Fruit fly (Drosophila melanogaster) whole organism, embryonic: ENCODE measurements around the gene pyd.

Experiments used
- Aef1 ChIP-seq: fragments of 200-800 bp; sonication (Bioruptor generic); IDR thresholded peaks from 3 replicates; pipeline ENCODE4 v1.3.6; 2022; ENCODE audit warnings: missing biosample characterization, missing genetic modification characterization
- Atf3 ChIP-seq: fragments of 200-800 bp; sonication (Bioruptor generic); optimal IDR thresholded peaks from 3 replicates; lab custom pipeline; 2016; ENCODE audit warnings: missing biosample characterization, missing genetic modification characterization
- CG10321 ChIP-seq: fragments of 200-800 bp; sonication (Bioruptor generic); IDR thresholded peaks from 2 replicates; pipeline ENCODE4 v1.3.6; 2022; ENCODE audit warnings: missing biosample characterization, missing genetic modification characterization
- CG10543 ChIP-seq: fragments of 200-800 bp; sonication (Bioruptor generic); optimal IDR thresholded peaks from 3 replicates; lab custom pipeline; 2017; ENCODE audit warnings: missing biosample characterization, mild to moderate bottlenecking, missing genetic modification characterization, moderate library complexity
- CG1233 ChIP-seq: fragments of 200-800 bp; sonication (Bioruptor generic); optimal IDR thresholded peaks from 4 replicates; lab custom pipeline; 2018; ENCODE audit warnings: missing biosample characterization, mild to moderate bottlenecking, missing genetic modification characterization
- CG13775 ChIP-seq: fragments of 200-800 bp; sonication (Bioruptor generic); optimal IDR thresholded peaks from 3 replicates; lab custom pipeline; 2017; ENCODE audit warnings: missing biosample characterization, mild to moderate bottlenecking, missing genetic modification characterization
- CG13894 ChIP-seq: fragments of 200-800 bp; sonication (Bioruptor generic); optimal IDR thresholded peaks from 3 replicates; lab custom pipeline; 2018; ENCODE audit warnings: missing biosample characterization, mild to moderate bottlenecking, missing genetic modification characterization, moderate library complexity
- CG14050 ChIP-seq: fragments of 200-800 bp; sonication (Bioruptor generic); IDR thresholded peaks from 3 replicates; pipeline ENCODE4 v1.3.6; 2022; ENCODE audit warnings: missing biosample characterization, missing genetic modification characterization
- CG14965 ChIP-seq: fragments of 200-800 bp; sonication (Bioruptor generic); optimal IDR thresholded peaks from 2 replicates; lab custom pipeline; 2016; ENCODE audit warnings: missing biosample characterization, missing genetic modification characterization, borderline replicate concordance
- CG2129 ChIP-seq: fragments of 200-800 bp; sonication (Bioruptor generic); IDR thresholded peaks from 2 replicates; pipeline ENCODE4 v1.3.6; 2022; ENCODE audit warnings: missing biosample characterization, missing genetic modification characterization; ENCODE audit not compliant: partially characterized antibody
- CG2889 ChIP-seq: fragments of 200-800 bp; sonication (Bioruptor generic); IDR thresholded peaks from 3 replicates; pipeline ENCODE4 v1.3.6; 2022; ENCODE audit warnings: missing biosample characterization, missing genetic modification characterization
- CG3726 ChIP-seq: fragments of 200-800 bp; sonication (Bioruptor generic); IDR thresholded peaks from 3 replicates; pipeline ENCODE4, ENCODE4 v1.3.6; 2022; ENCODE audit warnings: missing biosample characterization, missing genetic modification characterization
- CG4328 ChIP-seq: fragments of 200-800 bp; sonication (Bioruptor generic); optimal IDR thresholded peaks from 3 replicates; lab custom pipeline; 2017; ENCODE audit warnings: missing biosample characterization, missing genetic modification reagents, missing genetic modification characterization
- CG4730 ChIP-seq: fragments of 200-800 bp; sonication (Bioruptor generic); IDR thresholded peaks from 2 replicates; pipeline ENCODE4 v1.3.6; 2022; ENCODE audit warnings: missing biosample characterization, missing genetic modification characterization
- CG5245 ChIP-seq: fragments of 200-800 bp; sonication (Bioruptor generic); optimal IDR thresholded peaks from 3 replicates; lab custom pipeline; 2016; ENCODE audit warnings: missing biosample characterization, missing genetic modification characterization
- CG6654 ChIP-seq: fragments of 200-800 bp; sonication (Bioruptor generic); optimal IDR thresholded peaks from 2 replicates; lab custom pipeline; 2017; ENCODE audit warnings: missing biosample characterization, mild to moderate bottlenecking, missing genetic modification characterization
- CG6683 ChIP-seq: fragments of 200-800 bp; sonication (Bioruptor generic); optimal IDR thresholded peaks from 2 replicates; lab custom pipeline; 2017; ENCODE audit warnings: missing biosample characterization, mild to moderate bottlenecking, missing genetic modification characterization, missing genetic modification reagents
- CG7357 ChIP-seq: fragments of 200-800 bp; sonication (Bioruptor generic); IDR thresholded peaks from 3 replicates; pipeline ENCODE4 v1.3.6; 2022; ENCODE audit warnings: missing biosample characterization, missing genetic modification characterization
- CG7745 ChIP-seq: fragments of 200-800 bp; sonication (Bioruptor generic); optimal IDR thresholded peaks from 2 replicates; lab custom pipeline; 2018; ENCODE audit warnings: missing biosample characterization, mild to moderate bottlenecking, missing genetic modification characterization, moderate library complexity
- CG7786 ChIP-seq: fragments of 200-800 bp; sonication (Bioruptor generic); optimal IDR thresholded peaks from 2 replicates; lab custom pipeline; 2016; ENCODE audit warnings: missing biosample characterization, missing genetic modification characterization
- CG7839 ChIP-seq: fragments of 200-800 bp; sonication (Bioruptor generic); optimal IDR thresholded peaks from 3 replicates; lab custom pipeline; 2018; ENCODE audit warnings: missing biosample characterization, mild to moderate bottlenecking, missing genetic modification characterization, moderate library complexity
- CG8359 ChIP-seq: fragments of 200-800 bp; sonication (Bioruptor generic); optimal IDR thresholded peaks from 2 replicates; lab custom pipeline; 2017; ENCODE audit warnings: missing biosample characterization, mild to moderate bottlenecking, missing genetic modification characterization, borderline replicate concordance
- CTCF ChIP-seq: fragments of 200-800 bp; sonication (Bioruptor generic); optimal IDR thresholded peaks from 2 replicates; lab custom pipeline; 2017; ENCODE audit warnings: missing biosample characterization, mild to moderate bottlenecking, missing genetic modification characterization, moderate library complexity
- Camta ChIP-seq: fragments of 200-800 bp; sonication (Bioruptor generic); optimal IDR thresholded peaks from 2 replicates; lab custom pipeline; 2016; ENCODE audit warnings: missing biosample characterization, missing genetic modification characterization
- Dp ChIP-seq: fragments of 200-800 bp; sonication (Bioruptor generic); optimal IDR thresholded peaks from 2 replicates; lab custom pipeline; 2018; ENCODE audit warnings: missing biosample characterization, mild to moderate bottlenecking, missing genetic modification characterization, moderate library complexity
- Fer1 ChIP-seq: fragments of 200-800 bp; sonication (Bioruptor generic); optimal IDR thresholded peaks from 2 replicates; lab custom pipeline; 2017; ENCODE audit warnings: missing biosample characterization, mild to moderate bottlenecking, missing genetic modification characterization
- HLH54F ChIP-seq: fragments of 200-800 bp; sonication (Bioruptor generic); optimal IDR thresholded peaks from 3 replicates; lab custom pipeline; 2016; ENCODE audit warnings: missing biosample characterization, missing genetic modification characterization
- HmgZ ChIP-seq: fragments of 200-800 bp; sonication (Bioruptor generic); optimal IDR thresholded peaks from 2 replicates; lab custom pipeline; 2018; ENCODE audit warnings: missing biosample characterization, mild to moderate bottlenecking, missing genetic modification characterization
- Hmx ChIP-seq: fragments of 200-800 bp; sonication (Bioruptor generic); optimal IDR thresholded peaks from 2 replicates; lab custom pipeline; 2016; ENCODE audit warnings: missing biosample characterization, missing genetic modification characterization
- Hr78 ChIP-seq, 2 experiments: fragments of 200-800 bp in 1 of 2; fragments of >200 bp in 1 of 2; sonication (Bioruptor generic) in 1 of 2; optimal IDR thresholded peaks; 2 replicates each; lab custom pipeline; 2017 to 2019; ENCODE audit warnings: missing biosample characterization in 2 of 2, missing genetic modification characterization in 2 of 2, mild to moderate bottlenecking in 1 of 2, moderate library complexity in 1 of 2
- Kr ChIP-seq: fragments of 200-800 bp; sonication (Bioruptor generic); optimal IDR thresholded peaks from 2 replicates; lab custom pipeline; 2017; ENCODE audit warnings: missing biosample characterization, mild to moderate bottlenecking, missing genetic modification characterization
- Myb ChIP-seq: fragments of 200-800 bp; sonication (Bioruptor generic); optimal IDR thresholded peaks from 2 replicates; lab custom pipeline; 2016; ENCODE audit warnings: missing biosample characterization, missing genetic modification characterization
- Sry-δ ChIP-seq: fragments of 200-800 bp; sonication (Bioruptor generic); optimal IDR thresholded peaks from 2 replicates; lab custom pipeline; 2016; ENCODE audit warnings: missing biosample characterization, missing genetic modification characterization
- TFAM ChIP-seq: fragments of 200-800 bp; sonication (Bioruptor generic); optimal IDR thresholded peaks from 2 replicates; lab custom pipeline; 2017; ENCODE audit warnings: missing biosample characterization, missing genetic modification characterization, inconsistent platforms
- amos ChIP-seq: fragments of 200-800 bp; sonication (Bioruptor generic); IDR thresholded peaks from 2 replicates; pipeline ENCODE4 v1.3.6; 2022; ENCODE audit warnings: missing biosample characterization, missing genetic modification characterization; ENCODE audit not compliant: partially characterized antibody
- ato ChIP-seq: fragments of 200-800 bp; sonication (Bioruptor generic); IDR thresholded peaks from 2 replicates; pipeline ENCODE4 v1.3.6; 2022; ENCODE audit warnings: missing biosample characterization, missing genetic modification characterization; ENCODE audit not compliant: partially characterized antibody
- crp ChIP-seq, 2 experiments: fragments of 200-800 bp; sonication (Bioruptor generic); optimal IDR thresholded peaks; 2 replicates in 1 of 2; 3 replicates in 1 of 2; lab custom pipeline; 2017; ENCODE audit warnings: missing biosample characterization in 2 of 2, missing genetic modification characterization in 2 of 2, mild to moderate bottlenecking in 1 of 2, moderate library complexity in 1 of 2
- en ChIP-seq: fragments of 200-800 bp; sonication (Bioruptor generic); optimal IDR thresholded peaks from 2 replicates; lab custom pipeline; 2016; ENCODE audit warnings: missing biosample characterization, missing genetic modification characterization
- fu2 ChIP-seq: fragments of 200-800 bp; sonication (Bioruptor generic); optimal IDR thresholded peaks from 2 replicates; lab custom pipeline; 2016; ENCODE audit warnings: missing biosample characterization, missing genetic modification characterization
- gsb ChIP-seq: fragments of 200-800 bp; sonication (Bioruptor generic); IDR thresholded peaks from 2 replicates; pipeline ENCODE4 v1.3.6; 2022; ENCODE audit warnings: missing biosample characterization, missing genetic modification characterization
- hth ChIP-seq: fragments of >200 bp; optimal IDR thresholded peaks from 2 replicates; lab custom pipeline; 2017; ENCODE audit warnings: inconsistent platforms
- mirr ChIP-seq: fragments of 200-800 bp; sonication (Bioruptor generic); optimal IDR thresholded peaks from 3 replicates; lab custom pipeline; 2018; ENCODE audit warnings: missing biosample characterization, mild to moderate bottlenecking, missing genetic modification characterization
- nmo ChIP-seq: fragments of 200-800 bp; sonication (Bioruptor generic); optimal IDR thresholded peaks from 2 replicates; lab custom pipeline; 2018; ENCODE audit warnings: missing biosample characterization, mild to moderate bottlenecking, missing genetic modification characterization, moderate library complexity
- onecut ChIP-seq: fragments of 200-800 bp; sonication (Bioruptor generic); IDR thresholded peaks from 2 replicates; pipeline ENCODE4 v1.3.6; 2022; ENCODE audit warnings: missing biosample characterization, missing genetic modification characterization
- org-1 ChIP-seq: fragments of 200-800 bp; sonication (Bioruptor generic); optimal IDR thresholded peaks from 2 replicates; lab custom pipeline; 2017; ENCODE audit warnings: missing biosample characterization, missing genetic modification characterization
- rib ChIP-seq: fragments of 200-800 bp; sonication (Bioruptor generic); IDR thresholded peaks from 2 replicates; pipeline ENCODE4 v1.3.6; 2022; ENCODE audit warnings: missing biosample characterization, missing genetic modification characterization
- row ChIP-seq: fragments of 200-800 bp; sonication (Bioruptor generic); IDR thresholded peaks from 3 replicates; pipeline ENCODE4 v1.3.6; 2022; ENCODE audit warnings: missing biosample characterization, missing genetic modification characterization
- schlank ChIP-seq: fragments of 200-800 bp; sonication (Bioruptor generic); optimal IDR thresholded peaks from 2 replicates; lab custom pipeline; 2018; ENCODE audit warnings: missing biosample characterization, mild to moderate bottlenecking, missing genetic modification characterization
- stwl ChIP-seq: fragments of 200-800 bp; sonication (Bioruptor generic); optimal IDR thresholded peaks from 3 replicates; lab custom pipeline; 2018; ENCODE audit warnings: missing biosample characterization, mild to moderate bottlenecking, missing genetic modification characterization, moderate library complexity
- ttk ChIP-seq: fragments of 200-800 bp; sonication (Bioruptor generic); IDR thresholded peaks from 2 replicates; pipeline ENCODE4 v2.1.2; 2022; ENCODE audit warnings: missing biosample characterization, missing genetic modification characterization
- vnd ChIP-seq: fragments of 200-800 bp; sonication (Bioruptor generic); IDR thresholded peaks from 3 replicates; pipeline ENCODE4 v1.3.6; 2022; ENCODE audit warnings: missing biosample characterization, missing genetic modification characterization; ENCODE audit not compliant: partially characterized antibody
- zfh1 ChIP-seq: fragments of 200-800 bp; sonication (Bioruptor generic); IDR thresholded peaks from 3 replicates; pipeline ENCODE4 v1.3.6; 2022; ENCODE audit warnings: missing biosample characterization, missing genetic modification characterization

pyd gene

DNA sequence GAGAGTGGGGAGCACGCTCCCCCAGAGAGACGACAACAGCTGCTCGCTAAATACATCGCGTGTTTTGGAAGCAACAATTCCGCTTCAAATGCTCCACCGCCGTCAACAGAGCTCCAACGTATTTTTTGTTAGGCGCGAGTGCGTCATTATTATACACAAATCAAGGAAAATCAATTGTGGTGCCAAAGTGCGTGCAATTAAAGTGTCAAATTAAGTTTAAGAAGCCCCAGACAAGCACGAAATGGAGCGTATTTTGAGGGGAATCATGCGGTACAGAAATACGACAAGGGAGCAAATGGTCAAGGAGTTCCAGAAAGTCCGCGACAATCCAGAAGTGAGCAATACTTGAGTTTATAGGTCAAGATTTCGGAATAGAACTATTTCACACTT, 49.1 kb upstream of the pyd start, which contains the start of gene CAHbeta (continued):
- TF ChIP-seq HLH54F (GFP tag; lab: Kevin White, UChicago) (no peak), CG6654 (GFP tag; lab: Kevin White, UChicago) (no peak), CG7745 (tag; lab: Kevin White, UChicago) (no peak), Atf3 (GFP tag; lab: Kevin White, UChicago) (no peak), CTCF (GFP tag; lab: Kevin White, UChicago) (no peak), CG14050 (GFP tag; lab: Robert Waterston, UW) (no peak), Myb (GFP tag; lab: Kevin White, UChicago) (no peak), CG10321 (no peak), CG5245 (GFP tag; lab: Kevin White, UChicago) (no peak), crp (GFP tag; optimal IDR thresholded peaks at IDR 0.05; lab: Kevin White, UChicago) (peak in 1 of 2 experiments; percentile 47), CG14965 (GFP tag; lab: Kevin White, UChicago) (no peak), CG4328 (no peak), zfh1 (GFP tag; lab: Robert Waterston, UW) (no peak), schlank (tag; lab: Kevin White, UChicago) (no peak), onecut (GFP tag; lab: Robert Waterston, UW) (0 out of 2 replicates have a peak, but pooled peaks have one; percentile 12), amos (GFP tag; lab: Robert Waterston, UW) (no peak), Kr (no peak), CG6683 (no peak), Dp (GFP tag; lab: Kevin White, UChicago) (no peak), ttk (GFP tag; lab: Robert Waterston, UW) (no peak), stwl (tag; lab: Kevin White, UChicago) (no peak), CG4730 (no peak), org-1 (no peak), Camta (GFP tag; lab: Kevin White, UChicago) (no peak), Sry-δ (GFP tag; lab: Kevin White, UChicago) (no peak), CG2889 (GFP tag; lab: Robert Waterston, UW) (no peak), CG7357 (GFP tag; lab: Robert Waterston, UW) (no peak), CG13775 (GFP tag; lab: Kevin White, UChicago) (no peak), Aef1 (no peak), CG1233 (GFP tag; lab: Kevin White, UChicago) (no peak), ato (no peak), vnd (GFP tag; lab: Robert Waterston, UW) (no peak), CG13894 (tag; lab: Kevin White, UChicago) (no peak), en (GFP tag; lab: Kevin White, UChicago) (no peak), CG7786 (GFP tag; lab: Kevin White, UChicago) (no peak), Hmx (no peak), CG3726 (GFP tag; lab: Robert Waterston, UW) (no peak), gsb (GFP tag; lab: Robert Waterston, UW) (no peak), row (GFP tag; lab: Robert Waterston, UW) (no peak), rib (GFP tag; lab: Robert Waterston, UW) (0 out of 2 replicates have a peak, but pooled peaks have one; percentile 35), CG2129 (GFP tag; lab: Robert Waterston, UW) (no peak), Fer1 (GFP tag; lab: Kevin White, UChicago) (no peak), mirr (GFP tag; lab: Kevin White, UChicago) (peak; percentile 23), Hr78 (GFP tag; optimal IDR thresholded peaks at IDR 0.05; lab: Kevin White, UChicago) (peak in 1 of 2 experiments; percentile 73), nmo (GFP tag; lab: Kevin White, UChicago) (no peak), CG10543 (peak; percentile 74), fu2 (GFP tag; lab: Kevin White, UChicago) (no peak), CG8359 (GFP tag; lab: Kevin White, UChicago) (no peak), CG7839 (tag; lab: Kevin White, UChicago) (no peak), hth (lab: Kevin White, UChicago) (no peak), HmgZ (peak; percentile 38), TFAM (GFP tag; lab: Kevin White, UChicago) (no peak)
